Worm (Caenorhabditis elegans) whole organism, L2 larva: ENCODE data around the gene abu-12.
A peak's percentile ranks its signal among the peaks of the same experiment; 100 is the strongest.

Experiments
- F13H6.1 ChIP-seq: sonication (generic microtip); optimal IDR thresholded peaks from 2 replicates; lab custom pipeline; 2016; ENCODE audit warnings: missing genetic modification characterization, missing compliant biosample characterization
- R02D3.7 ChIP-seq: fragments of 150-350 bp; optimal IDR thresholded peaks from 2 replicates; lab custom pipeline; 2014; ENCODE audit warnings: missing biosample characterization, missing genetic modification characterization
- ZK546.5 ChIP-seq: sonication (generic microtip); optimal IDR thresholded peaks from 2 replicates; lab custom pipeline; 2017; ENCODE audit warnings: missing biosample characterization, missing genetic modification characterization
- alr-1 ChIP-seq: fragments of 150-350 bp; optimal IDR thresholded peaks from 2 replicates; lab custom pipeline; 2014; ENCODE audit warnings: missing biosample characterization, missing genetic modification characterization
- aly-2 ChIP-seq: fragments of 150-350 bp; optimal IDR thresholded peaks from 2 replicates; lab custom pipeline; 2014; ENCODE audit warnings: missing biosample characterization, missing genetic modification characterization
- ama-1 ChIP-seq: fragments of 150-350 bp; optimal IDR thresholded peaks from 2 replicates; lab custom pipeline; 2018; ENCODE audit warnings: inconsistent platforms
- blmp-1 ChIP-seq: sonication (generic microtip); optimal IDR thresholded peaks from 2 replicates; lab custom pipeline; 2017; ENCODE audit warnings: missing genetic modification characterization, mild to moderate bottlenecking, missing compliant biosample characterization, antibody characterized with exemption, moderate library complexity; ENCODE audit not compliant: insufficient read depth
- ceh-16 ChIP-seq: fragments of 150-350 bp; optimal IDR thresholded peaks from 2 replicates; lab custom pipeline; 2014; ENCODE audit warnings: missing biosample characterization, missing genetic modification characterization
- crh-2 ChIP-seq: sonication (generic microtip); optimal IDR thresholded peaks from 2 replicates; lab custom pipeline; 2017; ENCODE audit warnings: missing biosample characterization, missing genetic modification characterization
- egl-27 ChIP-seq: sonication (generic microtip); optimal IDR thresholded peaks from 3 replicates; lab custom pipeline; 2017; ENCODE audit warnings: missing biosample characterization, missing genetic modification reagents, missing genetic modification characterization
- elt-3 ChIP-seq: sonication (generic microtip); optimal IDR thresholded peaks from 2 replicates; lab custom pipeline; 2017; ENCODE audit warnings: missing biosample characterization, missing genetic modification characterization
- fos-1 ChIP-seq: fragments of 150-350 bp; optimal IDR thresholded peaks from 2 replicates; lab custom pipeline; 2014; ENCODE audit warnings: missing biosample characterization, missing genetic modification characterization
- gmeb-1 ChIP-seq: fragments of 150-350 bp; optimal IDR thresholded peaks from 2 replicates; lab custom pipeline; 2014; ENCODE audit warnings: missing biosample characterization, missing genetic modification characterization
- lin-11 ChIP-seq: fragments of 150-350 bp; sonication (generic microtip); optimal IDR thresholded peaks from 2 replicates; lab custom pipeline; 2014; ENCODE audit warnings: missing biosample characterization, missing genetic modification characterization, inconsistent platforms, mixed read lengths
- lin-13 ChIP-seq: fragments of 150-350 bp; optimal IDR thresholded peaks from 2 replicates; lab custom pipeline; 2014; ENCODE audit warnings: missing biosample characterization, missing genetic modification reagents, missing genetic modification characterization
- lin-39 ChIP-seq: fragments of 150-350 bp; optimal IDR thresholded peaks from 2 replicates; lab custom pipeline; 2014; ENCODE audit warnings: missing biosample characterization, missing genetic modification reagents, missing genetic modification characterization
- lsy-2 ChIP-seq, 2 experiments: fragments of 150-350 bp in 1 of 2; sonication (generic microtip) in 1 of 2; optimal IDR thresholded peaks; 2 replicates each; lab custom pipeline; 2014 to 2017; ENCODE audit warnings: missing biosample characterization in 2 of 2, missing genetic modification characterization in 2 of 2
- mab-5 ChIP-seq: fragments of 150-350 bp; optimal IDR thresholded peaks from 2 replicates; lab custom pipeline; 2014; ENCODE audit warnings: missing biosample characterization, missing genetic modification characterization
- mbf-1 ChIP-seq: sonication (generic microtip); optimal IDR thresholded peaks from 2 replicates; lab custom pipeline; 2017; ENCODE audit warnings: missing biosample characterization, missing genetic modification characterization
- mdl-1 ChIP-seq, 2 experiments: fragments of 150-350 bp in 1 of 2; sonication (generic microtip) in 1 of 2; optimal IDR thresholded peaks; 2 replicates each; lab custom pipeline; 2017; ENCODE audit warnings: missing biosample characterization in 2 of 2, missing genetic modification characterization in 2 of 2
- nhr-11 ChIP-seq: fragments of 150-350 bp; optimal IDR thresholded peaks from 2 replicates; lab custom pipeline; 2014; ENCODE audit warnings: missing biosample characterization, missing genetic modification characterization
- nhr-12 ChIP-seq: fragments of 150-350 bp; optimal IDR thresholded peaks from 2 replicates; lab custom pipeline; 2014; ENCODE audit warnings: missing biosample characterization, missing genetic modification characterization
- nhr-21 ChIP-seq: fragments of 150-350 bp; optimal IDR thresholded peaks from 2 replicates; lab custom pipeline; 2014; ENCODE audit warnings: missing biosample characterization, missing genetic modification characterization
- nhr-237 ChIP-seq: fragments of 150-350 bp; optimal IDR thresholded peaks from 2 replicates; lab custom pipeline; 2014; ENCODE audit warnings: missing biosample characterization, missing genetic modification characterization
- nhr-25 ChIP-seq: fragments of 150-350 bp; sonication (generic microtip); optimal IDR thresholded peaks from 3 replicates; lab custom pipeline; 2014; ENCODE audit warnings: missing biosample characterization, missing genetic modification characterization
- nhr-6 ChIP-seq: fragments of 150-350 bp; optimal IDR thresholded peaks from 2 replicates; lab custom pipeline; 2014; ENCODE audit warnings: missing biosample characterization, missing genetic modification characterization
- peb-1 ChIP-seq: fragments of 150-350 bp; optimal IDR thresholded peaks from 2 replicates; lab custom pipeline; 2014; ENCODE audit warnings: missing biosample characterization, missing genetic modification characterization
- sem-4 ChIP-seq: fragments of 150-350 bp; optimal IDR thresholded peaks from 2 replicates; lab custom pipeline; 2014; ENCODE audit warnings: missing biosample characterization, missing genetic modification reagents, missing genetic modification characterization
- skn-1 ChIP-seq: sonication (generic microtip); optimal IDR thresholded peaks from 2 replicates; lab custom pipeline; 2017; ENCODE audit warnings: missing biosample characterization, missing genetic modification characterization
- sma-3 ChIP-seq: sonication (generic microtip); optimal IDR thresholded peaks from 2 replicates; lab custom pipeline; 2016; ENCODE audit warnings: missing genetic modification reagents, missing genetic modification characterization, missing compliant biosample characterization
- sma-9 ChIP-seq, 2 experiments: fragments of 150-350 bp in 1 of 2; sonication (generic microtip) in 1 of 2; optimal IDR thresholded peaks; 2 replicates each; lab custom pipeline; 2014 to 2016; ENCODE audit warnings: missing genetic modification characterization in 2 of 2, mild to moderate bottlenecking in 1 of 2, missing biosample characterization in 1 of 2, missing compliant biosample characterization in 1 of 2, missing genetic modification reagents in 1 of 2, moderate library complexity in 1 of 2
- snpc-4 ChIP-seq: fragments of 150-350 bp; optimal IDR thresholded peaks from 2 replicates; lab custom pipeline; 2014; ENCODE audit warnings: missing biosample characterization, missing genetic modification characterization
- unc-55 ChIP-seq: fragments of 150-350 bp; sonication (generic microtip); optimal IDR thresholded peaks from 3 replicates; lab custom pipeline; 2014; ENCODE audit warnings: missing biosample characterization, missing genetic modification reagents, missing genetic modification characterization
- zag-1 ChIP-seq: fragments of 150-350 bp; optimal IDR thresholded peaks from 2 replicates; lab custom pipeline; 2014; ENCODE audit warnings: missing biosample characterization, missing genetic modification characterization
- ztf-1 ChIP-seq: fragments of 200-800 bp; sonication (Bioruptor generic); conservative IDR thresholded peaks from 2 replicates; pipeline ENCODE4 v1.3.6; 2022; ENCODE audit warnings: missing genetic modification characterization, missing compliant biosample characterization
- ztf-11 ChIP-seq: sonication (generic microtip); optimal IDR thresholded peaks from 2 replicates; lab custom pipeline; 2017; ENCODE audit warnings: missing biosample characterization, missing genetic modification characterization
- ztf-4 ChIP-seq: fragments of 150-350 bp; optimal IDR thresholded peaks from 2 replicates; lab custom pipeline; 2014; ENCODE audit warnings: missing biosample characterization, missing genetic modification characterization

Gene abu-12

ce11 chrX:457139-457802 lies at the start of gene abu-12:
TSS of gene abu-12 (minus strand) at chrX:457610.
- TF ChIP-seq ztf-1 (GFP tag; lab: Robert Waterston, UW) = no peak
- no peak for TF ChIP-seq alr-1 (tag; lab: Kevin White, UChicago)
- TF ChIP-seq nhr-25 (tag; lab: Kevin White, UChicago) = no peak
- no peak for TF ChIP-seq blmp-1 (tag; lab: Kevin White, UChicago)
- TF ChIP-seq ztf-4 = no peak
- TF ChIP-seq sma-9 (GFP tag; optimal IDR thresholded peaks at IDR 0.05; lab: Kevin White, UChicago) = no peak
- TF ChIP-seq sma-9 (tag; optimal IDR thresholded peaks at IDR 0.05; lab: Kevin White, UChicago) = no peak
- TF ChIP-seq nhr-6 (tag; lab: Kevin White, UChicago) = no peak
- no peak for TF ChIP-seq gmeb-1 (tag; lab: Kevin White, UChicago)
- no peak for TF ChIP-seq nhr-237 (tag; lab: Kevin White, UChicago)
- TF ChIP-seq R02D3.7 (tag; lab: Kevin White, UChicago) = no peak
- TF ChIP-seq lin-39 = no peak
- TF ChIP-seq, all 48 proteins: peak for 0

- TF ChIP-seq lin-39 = no peak
- TF ChIP-seq aly-2 (tag; lab: Kevin White, UChicago) = no peak
- TF ChIP-seq lin-13 (GFP tag; lab: Kevin White, UChicago) = no peak
- TF ChIP-seq elt-3 (tag; lab: Kevin White, UChicago) = no peak
- no peak for TF ChIP-seq mbf-1 (tag; lab: Kevin White, UChicago)
- TF ChIP-seq nhr-237 (tag; lab: Kevin White, UChicago) = no peak
- TF ChIP-seq peb-1 = no peak
- no peak for TF ChIP-seq gmeb-1 (tag; lab: Kevin White, UChicago)
- no peak for TF ChIP-seq ama-1
- TF ChIP-seq nhr-12 (tag; lab: Kevin White, UChicago) = no peak
- TF ChIP-seq mdl-1 (tag; optimal IDR thresholded peaks at IDR 0.05; lab: Kevin White, UChicago) = no peak
- TF ChIP-seq lsy-2 (tag; optimal IDR thresholded peaks at IDR 0.05; lab: Kevin White, UChicago) = no peak
- no peak for TF ChIP-seq skn-1 (tag; lab: Kevin White, UChicago)
These were observed 49.4 kb upstream of the abu-12 start, which contains the start of gene B0310.2 for ce11 chrX:506848-507247. TSS of gene B0310.2 (minus strand) at chrX:506948.

- TF ChIP-seq lin-13 (GFP tag; lab: Kevin White, UChicago) = no peak
- TF ChIP-seq lin-11 (tag; lab: Kevin White, UChicago) = no peak
- no peak for TF ChIP-seq snpc-4 (tag; lab: Kevin White, UChicago)
- TF ChIP-seq ama-1 = no peak
- no peak for TF ChIP-seq nhr-21 (tag; lab: Kevin White, UChicago)
- no peak for TF ChIP-seq ztf-4
- no peak for TF ChIP-seq elt-3 (tag; lab: Kevin White, UChicago)
- no peak for TF ChIP-seq aly-2 (tag; lab: Kevin White, UChicago)
These were observed 47.6 kb upstream of the abu-12 start for ce11 chrX:505014-505413.

- TF ChIP-seq sma-9 (GFP tag; optimal IDR thresholded peaks at IDR 0.05; lab: Kevin White, UChicago) (peak; percentile 34), sma-9 (tag; optimal IDR thresholded peaks at IDR 0.05; lab: Kevin White, UChicago) (no peak), zag-1 (no peak), skn-1 (tag; lab: Kevin White, UChicago) (no peak), sma-3 (GFP tag; lab: Kevin White, UChicago) (peak; percentile 38), nhr-11 (tag; lab: Kevin White, UChicago) (no peak), nhr-12 (tag; lab: Kevin White, UChicago) (no peak), unc-55 (GFP tag; lab: Kevin White, UChicago) (no peak), nhr-25 (tag; lab: Kevin White, UChicago) (peak; percentile 19), fos-1 (tag; lab: Kevin White, UChicago) (no peak), ZK546.5 (no peak), blmp-1 (tag; lab: Kevin White, UChicago) (no peak), snpc-4 (tag; lab: Kevin White, UChicago) (no peak), lin-13 (GFP tag; lab: Kevin White, UChicago) (no peak), mab-5 (tag; lab: Kevin White, UChicago) (no peak), R02D3.7 (tag; lab: Kevin White, UChicago) (no peak), crh-2 (tag; lab: Kevin White, UChicago) (no peak), sem-4 (no peak), egl-27 (tag; lab: Kevin White, UChicago) (no peak), aly-2 (tag; lab: Kevin White, UChicago) (no peak), nhr-21 (tag; lab: Kevin White, UChicago) (peak; percentile 52), alr-1 (tag; lab: Kevin White, UChicago) (no peak), ztf-4 (no peak), lin-39 (no peak), gmeb-1 (tag; lab: Kevin White, UChicago) (no peak), lsy-2 (tag; optimal IDR thresholded peaks at IDR 0.05; lab: Kevin White, UChicago) (peak in 1 of 2 experiments; percentile 55), F13H6.1 (tag; lab: Kevin White, UChicago) (no peak), ceh-16 (peak; percentile 79), ztf-11 (tag; lab: Kevin White, UChicago) (no peak)
These were observed 46.8 kb upstream of the abu-12 start for ce11 chrX:504046-504843.
